Fruit fly (Drosophila melanogaster) whole organism, prepupa: ENCODE results near the gene CG17778.

Experiments used
- Blimp-1 ChIP-seq: fragments of 200-800 bp; sonication (Bioruptor generic); optimal IDR thresholded peaks from 3 replicates; lab custom pipeline; 2017; ENCODE audit warnings: missing biosample characterization, missing genetic modification characterization, mild to moderate bottlenecking, moderate library complexity, missing genetic modification reagents
- CG10631 ChIP-seq: fragments of 200-800 bp; sonication (Bioruptor generic); optimal IDR thresholded peaks from 2 replicates; lab custom pipeline; 2016; ENCODE audit warnings: missing biosample characterization, missing genetic modification characterization
- CG10669 ChIP-seq: fragments of 200-800 bp; sonication (Bioruptor generic); optimal IDR thresholded peaks from 3 replicates; lab custom pipeline; 2018; ENCODE audit warnings: missing biosample characterization, mild to moderate bottlenecking, missing genetic modification characterization, moderate library complexity
- CG11294 ChIP-seq: fragments of 200-800 bp; sonication (Bioruptor generic); IDR thresholded peaks from 2 replicates; pipeline ENCODE4 v1.3.6; 2022; ENCODE audit warnings: missing biosample characterization, missing genetic modification characterization
- CG11762 ChIP-seq: fragments of 200-800 bp; sonication (Bioruptor generic); optimal IDR thresholded peaks from 3 replicates; lab custom pipeline; 2016; ENCODE audit warnings: missing biosample characterization, missing genetic modification characterization; ENCODE audit not compliant: insufficient read depth
- CG11902 ChIP-seq: fragments of 200-800 bp; sonication (Bioruptor generic); optimal IDR thresholded peaks from 3 replicates; lab custom pipeline; 2016; ENCODE audit warnings: missing biosample characterization, missing genetic modification characterization
- CG15336 ChIP-seq: fragments of 200-800 bp; sonication (Bioruptor generic); IDR thresholded peaks from 2 replicates; pipeline ENCODE4 v1.3.6; 2022; ENCODE audit warnings: missing biosample characterization, missing genetic modification characterization
- CG1621 ChIP-seq: fragments of 200-800 bp; sonication (Bioruptor generic); optimal IDR thresholded peaks from 3 replicates; lab custom pipeline; 2018; ENCODE audit warnings: missing biosample characterization, mild to moderate bottlenecking, missing genetic modification characterization
- CG16779 ChIP-seq: fragments of 200-800 bp; sonication (Bioruptor generic); optimal IDR thresholded peaks from 3 replicates; lab custom pipeline; 2017; ENCODE audit warnings: missing biosample characterization, mild to moderate bottlenecking, missing genetic modification characterization
- CG3032 ChIP-seq: fragments of 200-800 bp; optimal IDR thresholded peaks from 2 replicates; lab custom pipeline; 2019; ENCODE audit warnings: missing biosample characterization, mild to moderate bottlenecking, missing genetic modification characterization, moderate library complexity
- CG31627 ChIP-seq: fragments of 200-800 bp; sonication (Bioruptor generic); optimal IDR thresholded peaks from 3 replicates; lab custom pipeline; 2016; ENCODE audit warnings: missing biosample characterization, missing genetic modification characterization
- CG34406 ChIP-seq: fragments of 200-800 bp; sonication (Bioruptor generic); optimal IDR thresholded peaks from 3 replicates; lab custom pipeline; 2016; ENCODE audit warnings: missing biosample characterization, missing genetic modification characterization
- CG4318 ChIP-seq: fragments of 200-800 bp; sonication (Bioruptor generic); optimal IDR thresholded peaks from 3 replicates; lab custom pipeline; 2017; ENCODE audit warnings: missing biosample characterization, mild to moderate bottlenecking, missing genetic modification characterization
- CG6163 ChIP-seq: fragments of 200-800 bp; sonication (Bioruptor generic); IDR thresholded peaks from 3 replicates; pipeline ENCODE4 v1.3.6; 2022; ENCODE audit warnings: missing biosample characterization, missing genetic modification characterization
- CG6276 ChIP-seq: fragments of 200-800 bp; sonication (Bioruptor generic); optimal IDR thresholded peaks from 2 replicates; lab custom pipeline; 2017; ENCODE audit warnings: missing biosample characterization, mild to moderate bottlenecking, missing genetic modification characterization
- CG6792 ChIP-seq: fragments of 200-800 bp; sonication (Bioruptor generic); optimal IDR thresholded peaks from 3 replicates; lab custom pipeline; 2016; ENCODE audit warnings: missing biosample characterization, missing genetic modification characterization
- CG6808 ChIP-seq: fragments of 200-800 bp; sonication (Bioruptor generic); optimal IDR thresholded peaks from 3 replicates; lab custom pipeline; 2017; ENCODE audit warnings: missing biosample characterization, missing genetic modification characterization, mild to moderate bottlenecking, moderate library complexity, missing genetic modification reagents
- CG6854 ChIP-seq: fragments of 200-800 bp; sonication (Bioruptor generic); optimal IDR thresholded peaks from 2 replicates; lab custom pipeline; 2017; ENCODE audit warnings: missing biosample characterization, mild to moderate bottlenecking, missing genetic modification characterization
- CG7368 ChIP-seq: fragments of 200-800 bp; sonication (Bioruptor generic); optimal IDR thresholded peaks from 3 replicates; lab custom pipeline; 2016; ENCODE audit warnings: missing biosample characterization, missing genetic modification characterization
- CG8119 ChIP-seq: fragments of 200-800 bp; sonication (Bioruptor generic); IDR thresholded peaks from 3 replicates; pipeline ENCODE4 v1.3.6; 2022; ENCODE audit warnings: missing biosample characterization, missing genetic modification characterization
- CG8632 ChIP-seq: fragments of 200-800 bp; sonication (Bioruptor generic); optimal IDR thresholded peaks from 3 replicates; lab custom pipeline; 2016; ENCODE audit warnings: missing biosample characterization, missing genetic modification characterization
- Eip78C ChIP-seq: fragments of 200-800 bp; sonication (Bioruptor generic); peaks from one replicate; lab custom pipeline; 2016; ENCODE audit warnings: missing biosample characterization, missing genetic modification characterization
- Eip93F ChIP-seq: fragments of 200-800 bp; sonication (Bioruptor generic); optimal IDR thresholded peaks from 2 replicates; lab custom pipeline; 2016; ENCODE audit warnings: missing biosample characterization, mild to moderate bottlenecking, missing genetic modification characterization
- Ets21C ChIP-seq: fragments of 200-800 bp; sonication (Bioruptor generic); optimal IDR thresholded peaks from 3 replicates; lab custom pipeline; 2016; ENCODE audit warnings: missing biosample characterization, missing genetic modification characterization
- Ets96B ChIP-seq: fragments of 200-800 bp; optimal IDR thresholded peaks from 2 replicates; lab custom pipeline; 2019; ENCODE audit warnings: missing biosample characterization, mild to moderate bottlenecking, missing genetic modification characterization, moderate library complexity
- Gug ChIP-seq: fragments of 200-800 bp; sonication (Bioruptor generic); IDR thresholded peaks from 2 replicates; pipeline ENCODE4 v1.3.6; 2022; ENCODE audit warnings: missing biosample characterization, missing genetic modification characterization
- Hr38 ChIP-seq: sonication (Bioruptor generic); optimal IDR thresholded peaks from 2 replicates; lab custom pipeline; 2016; ENCODE audit warnings: missing biosample characterization, missing genetic modification characterization
- Hr39 ChIP-seq: fragments of 200-800 bp; sonication (Bioruptor generic); optimal IDR thresholded peaks from 2 replicates; lab custom pipeline; 2016; ENCODE audit warnings: missing biosample characterization, missing genetic modification characterization
- Hr4 ChIP-seq: fragments of 200-800 bp; sonication (Bioruptor generic); optimal IDR thresholded peaks from 3 replicates; lab custom pipeline; 2016; ENCODE audit warnings: missing biosample characterization, missing genetic modification characterization
- Lpt ChIP-seq: fragments of 200-800 bp; sonication (Bioruptor generic); optimal IDR thresholded peaks from 3 replicates; lab custom pipeline; 2016; ENCODE audit warnings: missing biosample characterization, missing genetic modification characterization
- Met ChIP-seq: fragments of 200-800 bp; sonication (Bioruptor generic); optimal IDR thresholded peaks from 3 replicates; lab custom pipeline; 2016; ENCODE audit warnings: missing biosample characterization, missing genetic modification characterization
- OdsH ChIP-seq: fragments of 200-800 bp; sonication (Bioruptor generic); optimal IDR thresholded peaks from 3 replicates; lab custom pipeline; 2016; ENCODE audit warnings: missing biosample characterization, missing genetic modification characterization
- Smox ChIP-seq: fragments of 200-800 bp; sonication (Bioruptor generic); optimal IDR thresholded peaks from 3 replicates; lab custom pipeline; 2016; ENCODE audit warnings: missing biosample characterization, missing genetic modification characterization
- achi ChIP-seq: fragments of 200-800 bp; sonication (Bioruptor generic); optimal IDR thresholded peaks from 3 replicates; lab custom pipeline; 2016; ENCODE audit warnings: missing biosample characterization, missing genetic modification characterization
- cyc ChIP-seq: fragments of 200-800 bp; sonication (Bioruptor generic); optimal IDR thresholded peaks from 3 replicates; lab custom pipeline; 2016; ENCODE audit warnings: missing biosample characterization, missing genetic modification characterization
- dac ChIP-seq: fragments of 200-800 bp; sonication (Bioruptor generic); optimal IDR thresholded peaks from 2 replicates; lab custom pipeline; 2017; ENCODE audit warnings: missing biosample characterization, mild to moderate bottlenecking, missing genetic modification characterization
- dsx ChIP-seq: fragments of 200-800 bp; optimal IDR thresholded peaks from 3 replicates; lab custom pipeline; 2019; ENCODE audit warnings: missing biosample characterization, mild to moderate bottlenecking, missing genetic modification characterization, moderate library complexity; ENCODE audit not compliant: poor library complexity, severe bottlenecking
- eg ChIP-seq: fragments of 200-800 bp; sonication (Bioruptor generic); IDR thresholded peaks from 3 replicates; pipeline ENCODE4 v1.3.6; 2022; ENCODE audit warnings: missing biosample characterization, missing genetic modification characterization
- esn ChIP-seq: fragments of 200-800 bp; sonication (Bioruptor generic); optimal IDR thresholded peaks from 2 replicates; lab custom pipeline; 2016; ENCODE audit warnings: missing biosample characterization, mild to moderate bottlenecking, missing genetic modification characterization, moderate library complexity
- fkh ChIP-seq: fragments of 200-800 bp; sonication (Bioruptor generic); optimal IDR thresholded peaks from 3 replicates; lab custom pipeline; 2017; ENCODE audit warnings: missing biosample characterization, mild to moderate bottlenecking, missing genetic modification characterization, moderate library complexity
- lz ChIP-seq: fragments of 200-800 bp; sonication (Bioruptor generic); optimal IDR thresholded peaks from 3 replicates; lab custom pipeline; 2016; ENCODE audit warnings: missing biosample characterization, missing genetic modification characterization
- pdm3 ChIP-seq: fragments of 200-800 bp; sonication (Bioruptor generic); optimal IDR thresholded peaks from 3 replicates; lab custom pipeline; 2016; ENCODE audit warnings: missing biosample characterization, missing genetic modification characterization
- salr ChIP-seq, 2 experiments: fragments of 200-800 bp; sonication (Bioruptor generic); optimal IDR thresholded peaks; 3 replicates each; lab custom pipeline; 2016 to 2018; ENCODE audit warnings: missing biosample characterization in 2 of 2, missing genetic modification characterization in 2 of 2, mild to moderate bottlenecking in 1 of 2
- spab ChIP-seq: fragments of 200-800 bp; sonication (Bioruptor generic); optimal IDR thresholded peaks from 2 replicates; lab custom pipeline; 2017; ENCODE audit warnings: missing biosample characterization, mild to moderate bottlenecking, missing genetic modification characterization, missing genetic modification reagents
- ss ChIP-seq, 2 experiments: fragments of 200-800 bp; sonication (Bioruptor generic); optimal IDR thresholded peaks; 2 replicates in 1 of 2; 3 replicates in 1 of 2; lab custom pipeline; 2017 to 2018; ENCODE audit warnings: mild to moderate bottlenecking in 2 of 2, missing biosample characterization in 2 of 2, missing genetic modification characterization in 2 of 2, moderate library complexity in 1 of 2
- svp ChIP-seq: fragments of 200-800 bp; sonication (Bioruptor generic); peaks from one replicate; lab custom pipeline; 2016; ENCODE audit warnings: missing biosample characterization, missing genetic modification characterization
- topi ChIP-seq: fragments of 200-800 bp; sonication (Bioruptor generic); optimal IDR thresholded peaks from 3 replicates; lab custom pipeline; 2016; ENCODE audit warnings: missing biosample characterization, missing genetic modification characterization
- vri ChIP-seq: fragments of 200-800 bp; sonication (Bioruptor generic); optimal IDR thresholded peaks from 3 replicates; lab custom pipeline; 2016; ENCODE audit warnings: missing biosample characterization, mild to moderate bottlenecking, missing genetic modification characterization

The CG17778 gene

dm6 chrX:494607-495006, at the start of gene CG17778:
Gene CG17778 (plus strand): TSS chrX:494614.
- TF ChIP-seq CG34406 (GFP tag; lab: Kevin White, UChicago) (no peak), ss (GFP tag; optimal IDR thresholded peaks at IDR 0.05; lab: Kevin White, UChicago) (no peak), Hr38 (GFP tag; lab: Kevin White, UChicago) (no peak), Eip78C (GFP tag; lab: Kevin White, UChicago) (peak; percentile 64), CG11762 (GFP tag; lab: Kevin White, UChicago) (no peak), CG8119 (peak; percentile 14; the same call in 1 of the 3 replicates), CG6854 (GFP tag; lab: Kevin White, UChicago) (peak; percentile 15), esn (GFP tag; lab: Kevin White, UChicago) (no peak), CG6163 (GFP tag; lab: Robert Waterston, UW) (peak; percentile 37; the same call in 2 of the 3 replicates), CG10669 (GFP tag; lab: Kevin White, UChicago) (no peak), Lpt (GFP tag; lab: Kevin White, UChicago) (no peak), Hr4 (no peak), eg (peak; percentile 40; the same call in 1 of the 3 replicates), Ets96B (peak; percentile 0), lz (GFP tag; lab: Kevin White, UChicago) (no peak)

- TF ChIP-seq Lpt (GFP tag; lab: Kevin White, UChicago) (no peak), CG8119 (no peak), CG34406 (GFP tag; lab: Kevin White, UChicago) (peak; percentile 5), cyc (GFP tag; lab: Kevin White, UChicago) (peak; percentile 31), OdsH (GFP tag; lab: Kevin White, UChicago) (peak; percentile 6), Eip78C (GFP tag; lab: Kevin White, UChicago) (peak; percentile 84), CG15336 (no peak), ss (GFP tag; optimal IDR thresholded peaks at IDR 0.05; lab: Kevin White, UChicago) (peak; percentile 32 to 53), fkh (GFP tag; lab: Kevin White, UChicago) (no peak), Ets21C (GFP tag; lab: Kevin White, UChicago) (no peak), Hr38 (GFP tag; lab: Kevin White, UChicago) (no peak), CG7368 (GFP tag; lab: Kevin White, UChicago) (peak; percentile 4), CG6792 (GFP tag; lab: Kevin White, UChicago) (peak; percentile 41), CG16779 (no peak), dsx (GFP tag; lab: Kevin White, UChicago) (peak; percentile 37), CG10669 (GFP tag; lab: Kevin White, UChicago) (peak; percentile 46), Blimp-1 (GFP tag; lab: Kevin White, UChicago) (no peak), CG6276 (GFP tag; lab: Kevin White, UChicago) (no peak), pdm3 (GFP tag; lab: Kevin White, UChicago) (no peak), dac (GFP tag; lab: Kevin White, UChicago) (no peak), spab (GFP tag; lab: Kevin White, UChicago) (peak; percentile 37), lz (GFP tag; lab: Kevin White, UChicago) (peak; percentile 36), Eip93F (no peak), CG6808 (peak; percentile 41), topi (GFP tag; lab: Kevin White, UChicago) (peak; percentile 55), CG11762 (GFP tag; lab: Kevin White, UChicago) (no peak), vri (GFP tag; lab: Kevin White, UChicago) (no peak), Hr39 (peak; percentile 35), Ets96B (peak; percentile 30), CG10631 (GFP tag; lab: Kevin White, UChicago) (no peak), esn (GFP tag; lab: Kevin White, UChicago) (peak; percentile 47), CG8632 (peak; percentile 14), Met (GFP tag; lab: Kevin White, UChicago) (peak; percentile 43), achi (GFP tag; lab: Kevin White, UChicago) (peak; percentile 2), Smox (no peak), CG3032 (tag; lab: Kevin White, UChicago) (peak; percentile 51), CG11294 (no peak), salr (GFP tag; optimal IDR thresholded peaks at IDR 0.05; lab: Kevin White, UChicago) (no peak), CG31627 (GFP tag; lab: Kevin White, UChicago) (peak; percentile 44), CG6854 (GFP tag; lab: Kevin White, UChicago) (no peak), CG11902 (GFP tag; lab: Kevin White, UChicago) (no peak), Gug (GFP tag; lab: Robert Waterston, UW) (no peak), CG1621 (tag; lab: Kevin White, UChicago) (no peak), CG4318 (GFP tag; lab: Kevin White, UChicago) (no peak), svp (GFP tag; lab: Kevin White, UChicago) (peak; percentile 80)
These were observed 48.4 kb upstream of the CG17778 start for dm6 chrX:446002-446401.
